Fruit fly (Drosophila melanogaster) whole organism, embryonic: ENCODE results near the gene CG7878.

ENCODE experiments used
- ATbp ChIP-seq: fragments of 200-800 bp; sonication (Bioruptor generic); optimal IDR thresholded peaks from 2 replicates; lab custom pipeline; 2017; ENCODE audit warnings: missing biosample characterization, mild to moderate bottlenecking, missing genetic modification characterization, missing genetic modification reagents
- Ada2b ChIP-seq: fragments of 200-800 bp; sonication (Bioruptor generic); IDR thresholded peaks from 2 replicates; pipeline ENCODE4 v1.3.6; 2022; ENCODE audit warnings: missing biosample characterization, missing genetic modification characterization
- Adf1 ChIP-seq: fragments of 200-800 bp; sonication (Bioruptor generic); IDR thresholded peaks from 2 replicates; pipeline ENCODE4 v1.3.6; 2022; ENCODE audit warnings: missing biosample characterization, missing genetic modification characterization
- Aef1 ChIP-seq: fragments of 200-800 bp; sonication (Bioruptor generic); IDR thresholded peaks from 3 replicates; pipeline ENCODE4 v1.3.6; 2022; ENCODE audit warnings: missing biosample characterization, missing genetic modification characterization
- B-H1 ChIP-seq: fragments of 200-800 bp; sonication (Bioruptor generic); IDR thresholded peaks from 3 replicates; pipeline ENCODE4 v1.3.6; 2022; ENCODE audit warnings: missing biosample characterization, missing genetic modification characterization
- B-H2 ChIP-seq: fragments of 200-800 bp; sonication (Bioruptor generic); optimal IDR thresholded peaks from 2 replicates; lab custom pipeline; 2018; ENCODE audit warnings: missing biosample characterization, mild to moderate bottlenecking, missing genetic modification characterization
- CG11085 ChIP-seq: fragments of 200-800 bp; sonication (Bioruptor generic); IDR thresholded peaks from 2 replicates; pipeline ENCODE4 v1.3.6; 2022; ENCODE audit warnings: missing biosample characterization, missing genetic modification characterization
- CG11695 ChIP-seq: fragments of 200-800 bp; sonication (Bioruptor generic); IDR thresholded peaks from 3 replicates; pipeline ENCODE4 v1.3.6; 2022; ENCODE audit warnings: missing biosample characterization, missing genetic modification characterization
- CG15011 ChIP-seq: fragments of 200-800 bp; sonication (Bioruptor generic); optimal IDR thresholded peaks from 3 replicates; lab custom pipeline; 2018; ENCODE audit warnings: missing biosample characterization, mild to moderate bottlenecking, missing genetic modification characterization
- CG15601 ChIP-seq: fragments of 200-800 bp; sonication (Bioruptor generic); optimal IDR thresholded peaks from 3 replicates; lab custom pipeline; 2019; ENCODE audit warnings: missing biosample characterization, mild to moderate bottlenecking, missing genetic modification characterization, moderate library complexity
- CG16813 ChIP-seq: fragments of 200-800 bp; sonication (Bioruptor generic); IDR thresholded peaks from 3 replicates; pipeline ENCODE4 v1.3.6; 2022; ENCODE audit warnings: missing biosample characterization, missing genetic modification characterization; ENCODE audit not compliant: partially characterized antibody
- CG16815 ChIP-seq: fragments of 200-800 bp; sonication (Bioruptor generic); optimal IDR thresholded peaks from 3 replicates; lab custom pipeline; 2017; ENCODE audit warnings: missing biosample characterization, mild to moderate bottlenecking, missing genetic modification characterization
- CG17829 ChIP-seq: fragments of 200-800 bp; optimal IDR thresholded peaks from 2 replicates; lab custom pipeline; 2019; ENCODE audit warnings: missing biosample characterization, mild to moderate bottlenecking, missing genetic modification characterization, moderate library complexity
- CG1832 ChIP-seq: fragments of 200-800 bp; sonication (Bioruptor generic); optimal IDR thresholded peaks from 2 replicates; lab custom pipeline; 2017; ENCODE audit warnings: missing biosample characterization, mild to moderate bottlenecking, missing genetic modification characterization, inconsistent platforms
- CG2120 ChIP-seq: fragments of 200-800 bp; sonication (Bioruptor generic); optimal IDR thresholded peaks from 3 replicates; lab custom pipeline; 2016; ENCODE audit warnings: missing biosample characterization, missing genetic modification characterization
- CG2875 ChIP-seq: fragments of 200-800 bp; sonication (Bioruptor generic); optimal IDR thresholded peaks from 2 replicates; lab custom pipeline; 2017; ENCODE audit warnings: missing biosample characterization, mild to moderate bottlenecking, missing genetic modification characterization, missing genetic modification reagents
- CG30403 ChIP-seq: fragments of 200-800 bp; sonication (Bioruptor generic); optimal IDR thresholded peaks from 3 replicates; lab custom pipeline; 2016; ENCODE audit warnings: missing biosample characterization, missing genetic modification characterization
- CG43689 ChIP-seq: fragments of 200-800 bp; sonication (Bioruptor generic); IDR thresholded peaks from 2 replicates; pipeline ENCODE4 v1.3.6; 2022; ENCODE audit warnings: missing biosample characterization, missing genetic modification characterization
- CG4404 ChIP-seq: fragments of 200-800 bp; sonication (Bioruptor generic); IDR thresholded peaks from 2 replicates; pipeline ENCODE4 v1.3.6; 2022; ENCODE audit warnings: missing biosample characterization, missing genetic modification characterization
- CG6254 ChIP-seq: fragments of 200-800 bp; sonication (Bioruptor generic); optimal IDR thresholded peaks from 3 replicates; lab custom pipeline; 2017; ENCODE audit warnings: mild to moderate bottlenecking, missing biosample characterization, missing genetic modification reagents, missing genetic modification characterization
- CG6765 ChIP-seq: fragments of 200-800 bp; sonication (Bioruptor generic); optimal IDR thresholded peaks from 3 replicates; lab custom pipeline; 2017; ENCODE audit warnings: missing biosample characterization, mild to moderate bottlenecking, missing genetic modification characterization
- CG7963 ChIP-seq: fragments of 200-800 bp; sonication (Bioruptor generic); IDR thresholded peaks from 3 replicates; pipeline ENCODE4 v1.3.6; 2022; ENCODE audit warnings: missing biosample characterization, missing genetic modification characterization; ENCODE audit not compliant: partially characterized antibody
- CG8290 ChIP-seq, 3 experiments: fragments of 200-800 bp; sonication (Bioruptor generic); optimal IDR thresholded peaks; 2 replicates each; lab custom pipeline; 2016 to 2019; ENCODE audit warnings: missing biosample characterization in 3 of 3, missing genetic modification characterization in 3 of 3, mild to moderate bottlenecking in 2 of 3, moderate library complexity in 1 of 3
- CG9437 ChIP-seq: fragments of 200-800 bp; sonication (Bioruptor generic); optimal IDR thresholded peaks from 2 replicates; lab custom pipeline; 2018; ENCODE audit warnings: missing biosample characterization, mild to moderate bottlenecking, missing genetic modification characterization
- CG9932 ChIP-seq: fragments of 200-800 bp; sonication (Bioruptor generic); IDR thresholded peaks from 2 replicates; pipeline ENCODE4 v1.3.6; 2022; ENCODE audit warnings: missing biosample characterization, missing genetic modification characterization
- D19B ChIP-seq: fragments of 200-800 bp; sonication (Bioruptor generic); optimal IDR thresholded peaks from 2 replicates; lab custom pipeline; 2017; ENCODE audit warnings: missing biosample characterization, mild to moderate bottlenecking, missing genetic modification characterization
- Dfd ChIP-seq, 2 experiments: fragments of >200 bp; optimal IDR thresholded peaks; 2 replicates each; lab custom pipeline; 2017; ENCODE audit warnings: missing biosample characterization in 2 of 2, missing genetic modification characterization in 2 of 2
- Drgx ChIP-seq: fragments of 200-800 bp; sonication (Bioruptor generic); IDR thresholded peaks from 2 replicates; pipeline ENCODE4 v1.3.6; 2022; ENCODE audit warnings: missing biosample characterization, missing genetic modification characterization
- Fer2 ChIP-seq: fragments of 200-800 bp; sonication (Bioruptor generic); optimal IDR thresholded peaks from 2 replicates; lab custom pipeline; 2018; ENCODE audit warnings: missing biosample characterization, mild to moderate bottlenecking, missing genetic modification characterization, moderate library complexity
- GATAe ChIP-seq: fragments of 200-800 bp; sonication (Bioruptor generic); conservative IDR thresholded peaks from 2 replicates; pipeline ENCODE4 v1.3.6; 2022; ENCODE audit warnings: missing biosample characterization, missing genetic modification characterization
- Jarid2 ChIP-seq: fragments of 200-800 bp; sonication (Bioruptor generic); optimal IDR thresholded peaks from 3 replicates; lab custom pipeline; 2017; ENCODE audit warnings: mild to moderate bottlenecking, missing biosample characterization, missing genetic modification reagents, missing genetic modification characterization
- MTF-1 ChIP-seq: fragments of 200-800 bp; sonication (Bioruptor generic); optimal IDR thresholded peaks from 2 replicates; lab custom pipeline; 2018; ENCODE audit warnings: missing biosample characterization, mild to moderate bottlenecking, missing genetic modification characterization, borderline replicate concordance
- Poxn ChIP-seq: fragments of 200-800 bp; sonication (Bioruptor generic); IDR thresholded peaks from 2 replicates; pipeline ENCODE4 v1.3.6; 2022; ENCODE audit warnings: missing biosample characterization, missing genetic modification characterization
- Rx ChIP-seq: fragments of 200-800 bp; sonication (Bioruptor generic); IDR thresholded peaks from 2 replicates; pipeline ENCODE4 v1.3.6; 2022; ENCODE audit warnings: missing biosample characterization, missing genetic modification characterization
- Sox102F ChIP-seq: fragments of 200-800 bp; sonication (Bioruptor generic); optimal IDR thresholded peaks from 2 replicates; lab custom pipeline; 2018; ENCODE audit warnings: missing biosample characterization, mild to moderate bottlenecking, missing genetic modification characterization, moderate library complexity
- Taf1 ChIP-seq: fragments of 200-800 bp; sonication (Bioruptor generic); IDR thresholded peaks from 2 replicates; pipeline ENCODE4 v1.3.6; 2022; ENCODE audit warnings: missing biosample characterization, missing genetic modification characterization
- al ChIP-seq: fragments of 200-800 bp; sonication (Bioruptor generic); IDR thresholded peaks from 2 replicates; pipeline ENCODE4 v1.3.6; 2022; ENCODE audit warnings: missing biosample characterization, missing genetic modification characterization
- chif ChIP-seq, 2 experiments: fragments of 200-800 bp; sonication (Bioruptor generic); optimal IDR thresholded peaks; 3 replicates each; lab custom pipeline; 2016; ENCODE audit warnings: missing biosample characterization in 2 of 2, missing genetic modification characterization in 2 of 2
- cwo ChIP-seq: fragments of 200-800 bp; sonication (Bioruptor generic); optimal IDR thresholded peaks from 3 replicates; lab custom pipeline; 2017; ENCODE audit warnings: missing biosample characterization, missing genetic modification characterization, mild to moderate bottlenecking, moderate library complexity, missing genetic modification reagents
- dimm ChIP-seq: fragments of 200-800 bp; sonication (Bioruptor generic); IDR thresholded peaks from 2 replicates; pipeline ENCODE4 v1.3.6; 2022; ENCODE audit warnings: missing biosample characterization, missing genetic modification characterization
- disco-r ChIP-seq: fragments of 200-800 bp; sonication (Bioruptor generic); optimal IDR thresholded peaks from 2 replicates; lab custom pipeline; 2016; ENCODE audit warnings: missing biosample characterization, missing genetic modification characterization
- ems ChIP-seq: fragments of 200-800 bp; sonication (Bioruptor generic); optimal IDR thresholded peaks from 3 replicates; lab custom pipeline; 2016; ENCODE audit warnings: missing biosample characterization, missing genetic modification characterization
- gcm2 ChIP-seq: fragments of 200-800 bp; sonication (Bioruptor generic); optimal IDR thresholded peaks from 2 replicates; lab custom pipeline; 2016; ENCODE audit warnings: missing biosample characterization, missing genetic modification characterization
- gsb ChIP-seq: fragments of 200-800 bp; sonication (Bioruptor generic); IDR thresholded peaks from 2 replicates; pipeline ENCODE4 v1.3.6; 2022; ENCODE audit warnings: missing biosample characterization, missing genetic modification characterization
- oc ChIP-seq: fragments of 200-800 bp; sonication (Bioruptor generic); optimal IDR thresholded peaks from 2 replicates; lab custom pipeline; 2018; ENCODE audit warnings: missing biosample characterization, mild to moderate bottlenecking, missing genetic modification characterization, moderate library complexity
- pzg ChIP-seq: fragments of 200-800 bp; sonication (Bioruptor generic); optimal IDR thresholded peaks from 3 replicates; lab custom pipeline; 2018; ENCODE audit warnings: missing biosample characterization, mild to moderate bottlenecking, missing genetic modification characterization, moderate library complexity
- rib ChIP-seq: fragments of 200-800 bp; sonication (Bioruptor generic); IDR thresholded peaks from 2 replicates; pipeline ENCODE4 v1.3.6; 2022; ENCODE audit warnings: missing biosample characterization, missing genetic modification characterization
- run ChIP-seq: fragments of 200-800 bp; sonication (Bioruptor generic); optimal IDR thresholded peaks from 3 replicates; lab custom pipeline; 2018; ENCODE audit warnings: missing biosample characterization, mild to moderate bottlenecking, missing genetic modification characterization
- shn ChIP-seq: fragments of 200-800 bp; sonication (Bioruptor generic); optimal IDR thresholded peaks from 3 replicates; lab custom pipeline; 2016; ENCODE audit warnings: missing biosample characterization, missing genetic modification characterization
- usp ChIP-seq: fragments of >200 bp; optimal IDR thresholded peaks from 2 replicates; lab custom pipeline; 2017; ENCODE audit warnings: missing biosample characterization, missing genetic modification characterization
- zfh1 ChIP-seq: fragments of 200-800 bp; sonication (Bioruptor generic); IDR thresholded peaks from 3 replicates; pipeline ENCODE4 v1.3.6; 2022; ENCODE audit warnings: missing biosample characterization, missing genetic modification characterization

Gene CG7878

DNA sequence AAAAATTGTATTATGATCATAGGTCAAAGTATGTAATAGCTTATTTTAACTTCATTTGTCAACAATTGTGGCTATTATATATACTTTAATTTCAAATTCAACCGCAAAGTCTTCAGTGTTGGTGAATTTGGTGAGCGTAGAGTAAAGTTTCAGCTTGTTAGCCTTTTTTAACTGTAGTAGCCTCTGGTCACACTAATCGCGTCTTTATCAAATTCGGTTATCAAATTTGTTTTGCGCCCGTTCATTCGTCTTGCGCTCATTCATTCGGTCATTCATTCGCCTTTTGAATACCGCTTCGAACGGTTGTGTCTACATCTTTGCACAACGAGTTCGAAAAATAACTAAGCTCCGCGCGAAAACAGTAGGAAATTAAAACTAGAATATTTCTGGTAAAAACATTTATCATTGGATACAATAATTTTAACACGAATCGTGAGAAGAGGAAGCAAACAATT, 17.4 kb upstream of the CG7878 start, which contains the start of gene puc (continued):
- TF ChIP-seq B-H2 (GFP tag; lab: Kevin White, UChicago) (peak; percentile 39), CG7963 (GFP tag; lab: Robert Waterston, UW) (no peak), CG2120 (GFP tag; lab: Kevin White, UChicago) (peak; percentile 30), CG9437 (GFP tag; lab: Kevin White, UChicago) (peak; percentile 8), usp (GFP tag; lab: Kevin White, UChicago) (no peak), Drgx (GFP tag; lab: Robert Waterston, UW) (no peak), Jarid2 (GFP tag; lab: Kevin White, UChicago) (peak; percentile 92), dimm (GFP tag; lab: Robert Waterston, UW) (no peak), rib (GFP tag; lab: Robert Waterston, UW) (no peak), chif (GFP tag; optimal IDR thresholded peaks at IDR 0.05; lab: Kevin White, UChicago) (peak in 1 of 2 experiments; percentile 4), Taf1 (no peak), CG8290 (GFP tag; optimal IDR thresholded peaks at IDR 0.05; lab: Kevin White, UChicago) (peak; percentile 10), CG8290 (tag; optimal IDR thresholded peaks at IDR 0.05; lab: Kevin White, UChicago) (peak in 1 of 2 experiments; percentile 84), CG6765 (GFP tag; lab: Kevin White, UChicago) (peak; percentile 9), CG11695 (GFP tag; lab: Robert Waterston, UW) (no peak), cwo (no peak), Ada2b (GFP tag; lab: Robert Waterston, UW) (no peak), gcm2 (no peak), zfh1 (GFP tag; lab: Robert Waterston, UW) (no peak), CG16813 (no peak), CG30403 (no peak), CG6254 (GFP tag; lab: Kevin White, UChicago) (no peak), run (tag; lab: Kevin White, UChicago) (no peak), ems (GFP tag; lab: Kevin White, UChicago) (peak; percentile 64), CG43689 (GFP tag; lab: Robert Waterston, UW) (no peak), Aef1 (GFP tag; lab: Robert Waterston, UW) (no peak), shn (GFP tag; lab: Kevin White, UChicago) (peak; percentile 40), Dfd (GFP tag; optimal IDR thresholded peaks at IDR 0.05; lab: Kevin White, UChicago) (no peak), ATbp (GFP tag; lab: Kevin White, UChicago) (no peak), disco-r (GFP tag; lab: Kevin White, UChicago) (no peak), Rx (GFP tag; lab: Robert Waterston, UW) (no peak), MTF-1 (GFP tag; lab: Kevin White, UChicago) (peak; percentile 92), GATAe (GFP tag; lab: Robert Waterston, UW) (no peak), al (GFP tag; lab: Robert Waterston, UW) (no peak), Adf1 (GFP tag; lab: Robert Waterston, UW) (no peak), Poxn (GFP tag; lab: Robert Waterston, UW) (no peak), CG17829 (tag; lab: Kevin White, UChicago) (peak; percentile 25), CG2875 (GFP tag; lab: Kevin White, UChicago) (peak; percentile 42), pzg (GFP tag; lab: Kevin White, UChicago) (peak; percentile 71), D19B (no peak), Fer2 (tag; lab: Kevin White, UChicago) (no peak), CG15601 (no peak), oc (tag; lab: Kevin White, UChicago) (peak; percentile 20), CG4404 (GFP tag; lab: Robert Waterston, UW) (no peak), CG15011 (GFP tag; lab: Kevin White, UChicago) (no peak), CG11085 (GFP tag; lab: Robert Waterston, UW) (no peak), gsb (GFP tag; lab: Robert Waterston, UW) (no peak), B-H1 (GFP tag; lab: Robert Waterston, UW) (no peak), CG16815 (GFP tag; lab: Kevin White, UChicago) (no peak), CG1832 (GFP tag; lab: Kevin White, UChicago) (no peak), Sox102F (no peak), CG9932 (GFP tag; lab: Robert Waterston, UW) (no peak)
